Worm (Caenorhabditis elegans): ENCODE measurements around the gene srx-21.

srx-21 gene

DNA sequence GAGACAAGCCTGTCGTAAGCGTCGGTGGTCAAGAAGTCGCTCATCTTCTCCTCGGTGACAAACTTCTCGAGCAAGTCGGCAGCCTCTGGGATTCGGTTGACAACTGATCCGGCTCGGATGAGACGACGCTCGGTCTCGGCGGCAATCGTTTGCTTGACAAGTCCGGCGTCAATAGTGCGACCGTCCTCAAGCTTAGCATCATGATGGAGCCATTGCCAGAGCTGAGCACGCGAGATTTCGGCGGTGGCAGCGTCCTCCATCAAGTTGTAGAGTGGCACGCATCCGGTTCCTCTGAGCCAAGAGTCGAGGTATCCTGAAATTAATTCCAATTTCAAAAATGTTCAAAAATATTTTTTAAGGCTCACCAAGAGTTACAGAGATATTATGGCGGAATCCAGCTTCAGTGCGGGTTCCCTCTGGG lies 47.6 kb downstream of the srx-21 start (continued):
- TF ChIP-seq ccch-3 (GFP tag; optimal IDR thresholded peaks at IDR 0.05) (peak; percentile 28), madf-10 (tag; optimal IDR thresholded peaks at IDR 0.05) (no peak), zfh-2 (GFP tag; conservative IDR thresholded peaks at IDR 0.05) (peak; percentile 75), snpc-4 (GFP tag; optimal IDR thresholded peaks at IDR 0.05) (no peak), snpc-4 (tag; optimal IDR thresholded peaks at IDR 0.05) (no peak), Y53F4B.3 (GFP tag; IDR thresholded peaks at IDR 0.05) (0 out of 2 replicates have a peak, but pooled peaks have one; percentile 6), dox-1 (GFP tag; IDR thresholded peaks at IDR 0.05) (no peak), nfya-2 (GFP tag; IDR thresholded peaks at IDR 0.05) (no peak), chd-7 (tag; optimal IDR thresholded peaks at IDR 0.05) (no peak), unc-62 (GFP tag; optimal IDR thresholded peaks at IDR 0.05) (no peak), egrh-3 (GFP tag; IDR thresholded peaks at IDR 0.05) (peak; percentile 62; the same call in 1 of the 2 replicates), zim-3 (tag; optimal IDR thresholded peaks at IDR 0.05) (peak; percentile 54), lin-26 (GFP tag; IDR thresholded peaks at IDR 0.05) (peak; percentile 60), madf-8 (GFP tag; conservative IDR thresholded peaks at IDR 0.05) (no peak), Y53G8AR.9 (GFP tag; conservative IDR thresholded peaks at IDR 0.05) (no peak; the same call in 1 of the 2 replicates), nhr-27 (tag; optimal IDR thresholded peaks at IDR 0.05) (no peak), sea-2 (GFP tag; IDR thresholded peaks at IDR 0.05) (no peak), nhr-120 (GFP tag; IDR thresholded peaks at IDR 0.05) (no peak), lsl-1 (GFP tag; optimal IDR thresholded peaks at IDR 0.05) (no peak), let-607 (tag; optimal IDR thresholded peaks at IDR 0.05) (no peak), pbrm-1 (GFP tag; IDR thresholded peaks at IDR 0.05) (no peak), K12H6.12 (tag; optimal IDR thresholded peaks at IDR 0.05) (no peak), dpl-1 (GFP tag; optimal IDR thresholded peaks at IDR 0.05) (no peak), egl-18 (GFP tag; IDR thresholded peaks at IDR 0.05) (no peak), mes-4 (tag; optimal IDR thresholded peaks at IDR 0.05) (no peak), B0336.3 (GFP tag; IDR thresholded peaks at IDR 0.05) (peak; percentile 6), snpc-3.4 (tag; optimal IDR thresholded peaks at IDR 0.05) (peak; percentile 22), hlh-26 (GFP tag; conservative IDR thresholded peaks at IDR 0.05) (no peak), ztf-18 (tag; optimal IDR thresholded peaks at IDR 0.05) (no peak), lsy-27 (tag; optimal IDR thresholded peaks at IDR 0.05; ENCODE audit: borderline replicate concordance, insufficient read depth) (no peak), lin-40 (tag; optimal IDR thresholded peaks at IDR 0.05) (no peak), him-1 (tag; optimal IDR thresholded peaks at IDR 0.05) (no peak), hlh-12 (tag; optimal IDR thresholded peaks at IDR 0.05) (no peak), nhr-90 (tag; optimal IDR thresholded peaks at IDR 0.05) (peak; percentile 18), unc-130 (GFP tag; optimal IDR thresholded peaks at IDR 0.05) (no peak), F22D6.2 (tag; optimal IDR thresholded peaks at IDR 0.05) (no peak), ZK185.1 (tag; optimal IDR thresholded peaks at IDR 0.05; ENCODE audit: poor library complexity, severe bottlenecking) (no peak), akir-1 (GFP tag; optimal IDR thresholded peaks at IDR 0.05) (no peak), pha-4 (tag; optimal IDR thresholded peaks at IDR 0.05) (no peak)
